Worm (Caenorhabditis elegans) whole organism, young adult: Measurements from ENCODE around the gene W10G11.3.

Source experiments
- Y79H2A.3 ChIP-seq: fragments of 200-800 bp; sonication (Bioruptor generic); conservative IDR thresholded peaks from 2 replicates; pipeline ENCODE4 v1.3.6; 2022; ENCODE audit warnings: missing genetic modification reagents, missing genetic modification characterization, missing compliant biosample characterization
- nhr-27 ChIP-seq: fragments of 200-800 bp; sonication (Bioruptor generic); optimal IDR thresholded peaks from 2 replicates; lab custom pipeline; 2018; ENCODE audit warnings: mild to moderate bottlenecking, missing genetic modification characterization, moderate library complexity, missing compliant biosample characterization
- snpc-4 ChIP-seq, 5 experiments: fragments of 150-350 bp in 1 of 5; sonication (generic microtip) in 4 of 5; optimal IDR thresholded peaks; 2 replicates each; lab custom pipeline; 2014 to 2018; ENCODE audit warnings: missing genetic modification characterization in 5 of 5, missing biosample characterization in 3 of 5, antibody characterized with exemption in 2 of 5, mild to moderate bottlenecking in 2 of 5, missing compliant biosample characterization in 2 of 5, missing genotype in 2 of 5, moderate library complexity in 2 of 5, missing genetic modification reagents in 1 of 5

ce11 chrII:3550352-3550751, 12.0 kb downstream of the W10G11.3 start, which contains the start of gene W10G11.19:
- TF ChIP-seq nhr-27 (tag; lab: Kevin White, UChicago) (no peak), snpc-4 (GFP tag; optimal IDR thresholded peaks at IDR 0.05; lab: Kevin White, UChicago) (no peak), snpc-4 (tag; optimal IDR thresholded peaks at IDR 0.05; lab: Kevin White, UChicago) (no peak), Y79H2A.3 (GFP tag; lab: Robert Waterston, UW) (no peak)
